Worm (Caenorhabditis elegans) whole organism, late embryonic: ENCODE measurements around the gene sre-19.

Experiments used
- C38D4.7 ChIP-seq: fragments of 200-800 bp; sonication (Bioruptor generic); optimal IDR thresholded peaks from 2 replicates; lab custom pipeline; 2018; ENCODE audit warnings: mild to moderate bottlenecking, missing genetic modification characterization, moderate library complexity, missing compliant biosample characterization
- F13H6.1 ChIP-seq: sonication (generic microtip); optimal IDR thresholded peaks from 2 replicates; lab custom pipeline; 2016; ENCODE audit warnings: missing genetic modification characterization, missing compliant biosample characterization
- K02D7.2 ChIP-seq: sonication (generic microtip); optimal IDR thresholded peaks from 2 replicates; lab custom pipeline; 2017; ENCODE audit warnings: mild to moderate bottlenecking, missing genetic modification characterization, missing compliant biosample characterization
- K09A11.1 ChIP-seq: sonication (generic microtip); optimal IDR thresholded peaks from 2 replicates; lab custom pipeline; 2017; ENCODE audit warnings: antibody characterized with exemption, mild to moderate bottlenecking, missing genetic modification characterization, missing compliant biosample characterization; ENCODE audit not compliant: insufficient read depth
- Y22D7AL.16 ChIP-seq: sonication (generic microtip); optimal IDR thresholded peaks from 2 replicates; lab custom pipeline; 2016; ENCODE audit warnings: missing genetic modification characterization, missing compliant biosample characterization
- ama-1 ChIP-seq: fragments of 150-350 bp; optimal IDR thresholded peaks from 2 replicates; lab custom pipeline; 2014
- ceh-24 ChIP-seq: sonication (generic microtip); optimal IDR thresholded peaks from 2 replicates; lab custom pipeline; 2016; ENCODE audit warnings: mild to moderate bottlenecking, missing genetic modification characterization, missing compliant biosample characterization
- ceh-31 ChIP-seq: sonication (generic microtip); optimal IDR thresholded peaks from 2 replicates; lab custom pipeline; 2016; ENCODE audit warnings: missing genetic modification characterization, missing compliant biosample characterization
- ceh-48 ChIP-seq: sonication (generic microtip); optimal IDR thresholded peaks from 2 replicates; lab custom pipeline; 2016; ENCODE audit warnings: missing genetic modification characterization, inconsistent platforms, missing compliant biosample characterization
- ets-4 ChIP-seq: sonication (generic microtip); optimal IDR thresholded peaks from 2 replicates; lab custom pipeline; 2016; ENCODE audit warnings: missing genetic modification characterization, missing compliant biosample characterization
- eyg-1 ChIP-seq: sonication (generic microtip); optimal IDR thresholded peaks from 2 replicates; lab custom pipeline; 2016; ENCODE audit warnings: missing genotype, missing genetic modification characterization, missing compliant biosample characterization
- fkh-10 ChIP-seq: fragments of 150-350 bp; optimal IDR thresholded peaks from 2 replicates; lab custom pipeline; 2014; ENCODE audit warnings: missing biosample characterization, missing genetic modification reagents, missing genetic modification characterization
- gmeb-2 ChIP-seq: sonication (generic microtip); optimal IDR thresholded peaks from 2 replicates; lab custom pipeline; 2016; ENCODE audit warnings: missing genetic modification characterization, inconsistent platforms, missing compliant biosample characterization
- hlh-15 ChIP-seq: sonication (generic microtip); optimal IDR thresholded peaks from 2 replicates; lab custom pipeline; 2016; ENCODE audit warnings: missing genetic modification characterization, missing compliant biosample characterization
- hlh-8 ChIP-seq: sonication (generic microtip); optimal IDR thresholded peaks from 2 replicates; lab custom pipeline; 2016; ENCODE audit warnings: missing genotype, missing genetic modification characterization, missing compliant biosample characterization
- lin-11 ChIP-seq: fragments of 200-800 bp; sonication (Bioruptor generic); optimal IDR thresholded peaks from 2 replicates; lab custom pipeline; 2018; ENCODE audit warnings: mild to moderate bottlenecking, missing genetic modification characterization, missing compliant biosample characterization
- mec-3 ChIP-seq: sonication (generic microtip); optimal IDR thresholded peaks from 2 replicates; lab custom pipeline; 2016; ENCODE audit warnings: borderline replicate concordance, missing genetic modification characterization, missing compliant biosample characterization
- nfya-1 ChIP-seq: sonication (generic microtip); optimal IDR thresholded peaks from 2 replicates; lab custom pipeline; 2017; ENCODE audit warnings: missing genetic modification characterization, mild to moderate bottlenecking, missing compliant biosample characterization, antibody characterized with exemption, moderate library complexity
- nhr-232 ChIP-seq: sonication (generic microtip); optimal IDR thresholded peaks from 2 replicates; lab custom pipeline; 2016; ENCODE audit warnings: missing genetic modification characterization, missing compliant biosample characterization
- npax-4 ChIP-seq: sonication (generic microtip); optimal IDR thresholded peaks from 2 replicates; lab custom pipeline; 2016; ENCODE audit warnings: missing genetic modification characterization, missing compliant biosample characterization
- odd-2 ChIP-seq: sonication (generic microtip); optimal IDR thresholded peaks from 2 replicates; lab custom pipeline; 2017; ENCODE audit warnings: antibody characterized with exemption, mild to moderate bottlenecking, missing genetic modification characterization, missing compliant biosample characterization
- pag-3 ChIP-seq: sonication (generic microtip); optimal IDR thresholded peaks from 2 replicates; lab custom pipeline; 2016; ENCODE audit warnings: missing compliant biosample characterization, missing genetic modification characterization, borderline replicate concordance
- pat-9 ChIP-seq: fragments of 200-800 bp; sonication (Bioruptor generic); optimal IDR thresholded peaks from 2 replicates; lab custom pipeline; 2018; ENCODE audit warnings: mild to moderate bottlenecking, missing genetic modification characterization, moderate library complexity, missing compliant biosample characterization
- pax-1 ChIP-seq: fragments of 150-350 bp; optimal IDR thresholded peaks from 2 replicates; lab custom pipeline; 2014; ENCODE audit warnings: missing biosample characterization, missing genetic modification characterization
- pha-2 ChIP-seq: sonication (generic microtip); optimal IDR thresholded peaks from 2 replicates; lab custom pipeline; 2017; ENCODE audit warnings: mild to moderate bottlenecking, missing genetic modification characterization, missing compliant biosample characterization
- pqm-1 ChIP-seq: sonication (generic microtip); optimal IDR thresholded peaks from 2 replicates; lab custom pipeline; 2016; ENCODE audit warnings: missing genetic modification characterization, missing compliant biosample characterization
- pros-1 ChIP-seq: fragments of 150-350 bp; optimal IDR thresholded peaks from 2 replicates; lab custom pipeline; 2014; ENCODE audit warnings: missing biosample characterization, missing genetic modification reagents, missing genetic modification characterization
- ref-2 ChIP-seq: sonication (generic microtip); optimal IDR thresholded peaks from 2 replicates; lab custom pipeline; 2016; ENCODE audit warnings: missing genetic modification characterization, missing compliant biosample characterization
- sdc-2 ChIP-seq: sonication (generic microtip); optimal IDR thresholded peaks from 2 replicates; lab custom pipeline; 2016; ENCODE audit warnings: missing genotype, missing genetic modification characterization, missing compliant biosample characterization
- sox-2 ChIP-seq: fragments of 200-800 bp; sonication (Bioruptor generic); IDR thresholded peaks from 2 replicates; pipeline ENCODE4 v1.3.6; 2022; ENCODE audit warnings: missing genetic modification reagents, missing genetic modification characterization, missing compliant biosample characterization
- syd-9 ChIP-seq: sonication (generic microtip); optimal IDR thresholded peaks from 2 replicates; lab custom pipeline; 2016; ENCODE audit warnings: mild to moderate bottlenecking, missing genetic modification characterization, moderate library complexity, missing compliant biosample characterization
- ttx-3 ChIP-seq: sonication (generic microtip); optimal IDR thresholded peaks from 2 replicates; lab custom pipeline; 2016; ENCODE audit warnings: missing genetic modification reagents, missing genetic modification characterization, missing compliant biosample characterization
- unc-3 ChIP-seq, 2 experiments: fragments of 200-800 bp in 1 of 2; sonication (Bioruptor generic) in 1 of 2; sonication (generic microtip) in 1 of 2; conservative IDR thresholded peaks in 1 of 2; optimal IDR thresholded peaks in 1 of 2; 2 replicates each; pipeline versions ENCODE4 v1.3.6 to Lab custom; 2016 to 2022; ENCODE audit warnings: missing compliant biosample characterization in 2 of 2, missing genetic modification characterization in 2 of 2, missing genetic modification reagents in 1 of 2
- unc-55 ChIP-seq: sonication (generic microtip); optimal IDR thresholded peaks from 2 replicates; lab custom pipeline; 2017; ENCODE audit warnings: missing biosample characterization, missing genetic modification reagents, missing genetic modification characterization

Gene sre-19

DNA sequence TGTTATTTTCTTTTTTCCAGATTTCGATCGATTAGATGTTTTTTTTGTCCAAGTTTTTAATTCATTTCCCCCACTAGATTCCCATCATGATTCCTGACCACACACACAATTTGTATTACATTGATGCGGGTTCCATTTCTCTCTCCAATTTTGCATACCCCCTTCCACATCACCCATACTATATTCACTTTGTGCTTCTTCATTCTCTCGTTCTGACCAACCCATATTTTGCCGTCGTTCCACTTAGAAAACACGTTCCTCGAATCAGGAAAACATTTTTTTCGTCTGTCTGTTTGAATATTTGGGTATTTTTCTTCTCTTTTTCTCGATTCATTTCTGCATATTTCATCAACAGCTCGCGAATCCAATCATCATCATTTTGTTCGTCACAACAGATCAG lies 31.3 kb downstream of the sre-19 start:
- TF ChIP-seq syd-9 (tag; lab: Kevin White, UChicago) (no peak), mec-3 (tag; lab: Kevin White, UChicago) (no peak), pros-1 (no peak), nhr-232 (tag; lab: Kevin White, UChicago) (no peak), sdc-2 (tag; lab: Kevin White, UChicago) (no peak), hlh-15 (tag; lab: Kevin White, UChicago) (no peak), pqm-1 (no peak), odd-2 (tag; lab: Kevin White, UChicago) (no peak), ttx-3 (no peak), K09A11.1 (tag; lab: Kevin White, UChicago) (no peak), ceh-48 (tag; lab: Kevin White, UChicago) (no peak), gmeb-2 (tag; lab: Kevin White, UChicago) (no peak), pha-2 (tag; lab: Kevin White, UChicago) (no peak), Y22D7AL.16 (tag; lab: Kevin White, UChicago) (no peak), ref-2 (tag; lab: Kevin White, UChicago) (no peak), ama-1 (lab: Kevin White, UChicago) (no peak), K02D7.2 (tag; lab: Kevin White, UChicago) (no peak)

DNA sequence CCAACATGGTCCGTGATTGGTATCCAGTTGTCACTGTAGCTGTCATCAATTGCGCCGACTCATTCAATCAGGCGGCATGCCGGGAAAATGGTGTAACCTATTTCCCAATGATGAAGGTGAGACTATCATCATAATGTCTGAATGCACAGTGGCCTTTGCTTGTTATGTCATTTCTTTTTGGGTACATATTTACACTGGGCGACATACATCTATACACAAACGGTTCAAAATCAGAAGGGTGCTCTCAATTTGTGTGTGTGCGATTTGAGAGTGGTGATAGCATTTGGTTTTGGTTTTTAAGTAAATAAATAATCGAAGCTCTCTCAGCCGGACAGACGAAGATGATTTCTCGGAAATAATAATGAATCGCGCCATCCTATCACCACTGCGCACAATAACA lies 34.8 kb downstream of the sre-19 start:
- TF ChIP-seq K02D7.2 (tag; lab: Kevin White, UChicago) (no peak), fkh-10 (GFP tag; lab: Kevin White, UChicago) (no peak), sox-2 (GFP tag; lab: Robert Waterston, UW) (no peak), unc-3 (GFP tag; conservative IDR thresholded peaks at IDR 0.05; lab: Robert Waterston, UW) (no peak), unc-3 (tag; optimal IDR thresholded peaks at IDR 0.05; lab: Kevin White, UChicago) (no peak), hlh-8 (tag; lab: Kevin White, UChicago) (no peak), pag-3 (no peak), lin-11 (tag; lab: Kevin White, UChicago) (no peak), pha-2 (tag; lab: Kevin White, UChicago) (no peak), ceh-48 (tag; lab: Kevin White, UChicago) (no peak), Y22D7AL.16 (tag; lab: Kevin White, UChicago) (no peak), mec-3 (tag; lab: Kevin White, UChicago) (no peak), eyg-1 (no peak), ceh-31 (tag; lab: Kevin White, UChicago) (no peak), nfya-1 (no peak), ceh-24 (no peak), F13H6.1 (tag; lab: Kevin White, UChicago) (no peak), pax-1 (tag; lab: Kevin White, UChicago) (no peak), npax-4 (tag; lab: Kevin White, UChicago) (no peak), ets-4 (tag; lab: Kevin White, UChicago) (no peak)

DNA sequence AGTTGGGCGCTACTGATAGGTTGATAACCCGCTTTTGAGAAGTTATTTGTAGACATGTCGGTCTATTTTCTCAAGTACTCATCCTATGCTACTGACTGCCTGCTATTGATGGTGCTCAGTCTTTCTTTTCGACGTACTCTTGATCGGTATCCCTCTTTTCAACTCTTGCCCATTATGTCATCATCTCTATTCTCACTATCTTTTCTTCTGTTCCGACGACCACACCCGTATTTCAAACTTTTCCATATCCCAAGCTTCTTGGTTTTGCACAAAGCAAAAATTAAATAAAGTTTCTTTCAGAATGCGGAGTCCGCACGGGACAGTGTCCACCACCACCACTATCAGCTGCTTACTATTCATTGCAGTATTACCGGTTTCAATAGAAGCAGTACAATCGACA lies 35.8 kb downstream of the sre-19 start, which contains the start of gene F35G2.1:
Gene F35G2.1 (plus strand): TSS at position 301 of the 400 bp plus-strand sequence.
- TF ChIP-seq pat-9 = no peak

DNA sequence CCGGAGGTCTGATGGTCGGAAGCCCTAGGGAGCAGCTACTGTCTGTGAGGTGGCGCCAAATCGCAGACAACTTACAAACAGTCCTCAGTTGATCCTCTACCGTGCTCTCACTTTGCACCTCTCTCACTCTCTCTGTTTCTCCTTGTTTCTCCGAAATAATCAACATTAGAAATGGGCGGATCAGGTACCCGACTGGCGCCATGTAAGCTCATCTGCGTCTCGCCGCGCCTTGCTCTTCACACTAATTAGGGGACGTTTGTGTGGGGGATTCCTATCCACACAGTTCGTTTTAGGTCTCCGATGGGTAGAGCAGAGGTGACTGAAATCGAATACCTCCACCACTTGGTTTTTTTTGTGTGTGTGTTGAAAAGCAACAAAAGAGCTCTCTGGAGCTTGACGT lies 36.8 kb downstream of the sre-19 start:
- no peak for TF ChIP-seq C38D4.7 (GFP tag; lab: Kevin White, UChicago)
- no peak for TF ChIP-seq hlh-15 (tag; lab: Kevin White, UChicago)
- no peak for TF ChIP-seq unc-55 (GFP tag; lab: Kevin White, UChicago)
- TF ChIP-seq F13H6.1 (tag; lab: Kevin White, UChicago) = no peak
- no peak for TF ChIP-seq unc-3 (GFP tag; conservative IDR thresholded peaks at IDR 0.05; lab: Robert Waterston, UW)
- no peak for TF ChIP-seq unc-3 (tag; optimal IDR thresholded peaks at IDR 0.05; lab: Kevin White, UChicago)
